In the genomic region with DNA sequence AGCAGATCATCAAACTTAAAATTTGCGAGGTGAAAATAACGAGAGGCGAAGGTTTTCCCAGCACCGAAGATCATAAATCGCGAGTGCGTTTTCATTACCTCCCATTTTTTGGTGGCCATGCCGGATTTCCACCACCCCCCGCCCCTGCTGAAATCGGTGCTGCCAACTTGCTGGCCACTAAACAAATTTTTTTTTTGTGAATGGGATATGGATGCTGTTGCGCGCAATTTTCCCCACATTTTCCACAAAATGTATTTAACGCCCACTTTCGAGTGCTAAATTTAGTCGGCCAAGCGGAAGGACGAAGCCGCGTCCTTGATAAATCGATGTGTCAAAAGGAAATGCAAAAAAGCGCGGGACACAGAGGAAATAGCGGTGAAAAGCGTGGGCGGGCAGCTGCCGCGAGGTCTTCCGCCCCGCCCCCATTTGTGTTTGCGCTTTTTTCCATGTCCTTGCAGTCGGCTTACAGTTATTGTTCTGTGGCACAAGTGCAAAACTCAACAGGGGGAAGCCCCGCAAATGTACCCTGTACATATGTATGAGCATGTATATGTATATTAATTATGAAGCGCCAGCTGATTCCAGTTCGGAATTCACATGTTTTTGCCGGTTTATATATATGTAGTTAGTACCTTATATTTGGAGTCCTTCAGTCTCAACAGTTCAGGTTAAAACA, we compare ENCODE assay signal across 1 fruit fly cellular context.
TF ChIP-seq lines count a peak whose summit lies in the region.

No protein-coding gene starts in this region.

TF ChIP-seq in whole organism, embryonic, 481 proteins besides CTCF, POLR2A, EP300 and RAD21 (continued from another document):
- peak; percentile 14; the same call in 1 of the 2 replicates for TF ChIP-seq E2f1 (GFP tag; IDR thresholded peaks at IDR 0.05; lab: Robert Waterston, UW)
- TF ChIP-seq tna (GFP tag; IDR thresholded peaks at IDR 0.05; lab: Robert Waterston, UW; ENCODE audit: partially characterized antibody), result no peak
- TF ChIP-seq ftz-f1 (GFP tag; optimal IDR thresholded peaks at IDR 0.05; lab: Kevin White, UChicago), result peak; percentile 42
- no peak for TF ChIP-seq CG5953 (GFP tag; IDR thresholded peaks at IDR 0.05; lab: Robert Waterston, UW)
- TF ChIP-seq cg (GFP tag; optimal IDR thresholded peaks at IDR 0.05; lab: Kevin White, UChicago), result peak; percentile 25
- no peak for TF ChIP-seq Fer3 (tag; optimal IDR thresholded peaks at IDR 0.05; lab: Kevin White, UChicago)
- TF ChIP-seq Sry-δ (GFP tag; optimal IDR thresholded peaks at IDR 0.05; lab: Kevin White, UChicago), result no peak
- no peak for TF ChIP-seq Hr51 (GFP tag; optimal IDR thresholded peaks at IDR 0.05; lab: Kevin White, UChicago)
- no peak for TF ChIP-seq CG12659 (GFP tag; optimal IDR thresholded peaks at IDR 0.05; lab: Kevin White, UChicago)
- TF ChIP-seq slbo (GFP tag; IDR thresholded peaks at IDR 0.05; lab: Robert Waterston, UW), result peak; percentile 26; the same call in 1 of the 2 replicates
- TF ChIP-seq gce (GFP tag; IDR thresholded peaks at IDR 0.05; lab: Robert Waterston, UW), result 0 out of 3 replicates have a peak, but pooled peaks have one; percentile 16
- peak; percentile 69 for TF ChIP-seq sens (GFP tag; lab: Kevin White, UChicago)
- TF ChIP-seq Drgx (GFP tag; IDR thresholded peaks at IDR 0.05; lab: Robert Waterston, UW), result peak; percentile 66
- TF ChIP-seq onecut (GFP tag; IDR thresholded peaks at IDR 0.05; lab: Robert Waterston, UW), result peak; percentile 22; the same call in 1 of the 2 replicates
- TF ChIP-seq vfl (GFP tag; optimal IDR thresholded peaks at IDR 0.05; lab: Kevin White, UChicago), result no peak
- TF ChIP-seq D19B (GFP tag; optimal IDR thresholded peaks at IDR 0.05; lab: Kevin White, UChicago), result peak; percentile 7
- TF ChIP-seq trem (tag; optimal IDR thresholded peaks at IDR 0.05; lab: Kevin White, UChicago), result peak; percentile 98
- peak; percentile 36; the same call in 1 of the 2 replicates for TF ChIP-seq rib (GFP tag; IDR thresholded peaks at IDR 0.05; lab: Robert Waterston, UW)
- TF ChIP-seq Opbp (GFP tag; IDR thresholded peaks at IDR 0.05; lab: Robert Waterston, UW; ENCODE audit: partially characterized antibody), result 0 out of 3 replicates have a peak, but pooled peaks have one; percentile 4
- TF ChIP-seq Med (GFP tag; lab: Kevin White, UChicago), result peak; percentile 81
- 0 out of 2 replicates have a peak, but pooled peaks have one; percentile 7 for TF ChIP-seq Xrp1 (GFP tag; IDR thresholded peaks at IDR 0.05; lab: Robert Waterston, UW)
- TF ChIP-seq sr (GFP tag; IDR thresholded peaks at IDR 0.05; lab: Robert Waterston, UW), result 0 out of 3 replicates have a peak, but pooled peaks have one; percentile 35
- TF ChIP-seq CG9932 (GFP tag; IDR thresholded peaks at IDR 0.05; lab: Robert Waterston, UW), result no peak
- TF ChIP-seq CG6689 (GFP tag; IDR thresholded peaks at IDR 0.05; lab: Robert Waterston, UW), result peak; percentile 50; the same call in 1 of the 2 replicates
- no peak for TF ChIP-seq CG14710 (tag; optimal IDR thresholded peaks at IDR 0.05; lab: Kevin White, UChicago)
